Worm (Caenorhabditis elegans) whole organism, L1 larva: Measurements from ENCODE around the gene Y22D7AR.7.

Experiments
- ceh-82 ChIP-seq, 3 experiments: fragments of 150-350 bp in 1 of 3; sonication (generic microtip) in 2 of 3; optimal IDR thresholded peaks; 2 replicates each; lab custom pipeline; 2014 to 2017; ENCODE audit warnings: missing biosample characterization in 3 of 3, missing genetic modification characterization in 3 of 3
- egl-27 ChIP-seq, 2 experiments: fragments of 150-350 bp in 1 of 2; sonication (generic microtip); optimal IDR thresholded peaks; 3 replicates each; lab custom pipeline; 2017 to 2018; ENCODE audit warnings: missing biosample characterization in 2 of 2, missing genetic modification characterization in 2 of 2, missing genetic modification reagents in 2 of 2
- elt-3 ChIP-seq, 6 experiments: fragments of 150-350 bp in 1 of 6; sonication (generic microtip); optimal IDR thresholded peaks; 2 replicates each; lab custom pipeline; 2017 to 2018; ENCODE audit warnings: missing biosample characterization in 6 of 6, missing genetic modification characterization in 6 of 6, inconsistent platforms in 1 of 6
- lin-35 ChIP-seq, 2 experiments: fragments of 150-350 bp; optimal IDR thresholded peaks; 2 replicates each; lab custom pipeline; 2014; ENCODE audit warnings: missing biosample characterization in 2 of 2, missing genetic modification characterization in 2 of 2, missing genetic modification reagents in 2 of 2
- lin-39 ChIP-seq: fragments of 150-350 bp; optimal IDR thresholded peaks from 2 replicates; lab custom pipeline; 2014; ENCODE audit warnings: missing biosample characterization, missing genetic modification reagents, missing genetic modification characterization
- mef-2 ChIP-seq: fragments of 150-350 bp; optimal IDR thresholded peaks from 2 replicates; lab custom pipeline; 2014; ENCODE audit warnings: missing biosample characterization, missing genetic modification characterization
- nhr-90 ChIP-seq: sonication (generic microtip); optimal IDR thresholded peaks from 2 replicates; lab custom pipeline; 2016; ENCODE audit warnings: mild to moderate bottlenecking, missing genetic modification characterization, missing compliant biosample characterization; ENCODE audit not compliant: poor library complexity
- pqm-1 ChIP-seq: sonication (generic microtip); optimal IDR thresholded peaks from 3 replicates; lab custom pipeline; 2017; ENCODE audit warnings: missing biosample characterization, missing genetic modification characterization
- unc-62 ChIP-seq: fragments of 150-350 bp; optimal IDR thresholded peaks from 2 replicates; lab custom pipeline; 2014; ENCODE audit warnings: missing biosample characterization, missing genetic modification reagents, missing genetic modification characterization

ce11 chrIII:1652181-1652580 is 35.7 kb downstream of the Y22D7AR.7 start, which contains the start of gene Y22D7AL.1:
- TF ChIP-seq nhr-90 (tag; lab: Kevin White, UChicago) (no peak), unc-62 (GFP tag; lab: Kevin White, UChicago) (no peak), lin-35 (GFP tag; optimal IDR thresholded peaks at IDR 0.05; lab: Kevin White, UChicago) (no peak), pqm-1 (tag; lab: Kevin White, UChicago) (no peak), ceh-82 (tag; optimal IDR thresholded peaks at IDR 0.05; lab: Kevin White, UChicago) (no peak), lin-39 (tag; lab: Kevin White, UChicago) (no peak), egl-27 (tag; optimal IDR thresholded peaks at IDR 0.05; lab: Kevin White, UChicago) (no peak), mef-2 (no peak), elt-3 (tag; optimal IDR thresholded peaks at IDR 0.05; lab: Kevin White, UChicago) (no peak)
